Fruit fly (Drosophila melanogaster): ENCODE data around the gene CG33178.
A peak's percentile ranks its signal among the peaks of the same experiment; 100 is the strongest.

CG33178 gene

dm6 chrX:15085777-15086510 is 3.3 kb downstream of the CG33178 start, which contains the start of the genes CG15027 and Dbct (continued):
- TF ChIP-seq croc (GFP tag; conservative IDR thresholded peaks at IDR 0.05) (peak; percentile 45), ERR (GFP tag; optimal IDR thresholded peaks at IDR 0.05) (no peak), chm (GFP tag; IDR thresholded peaks at IDR 0.05) (no peak), dmrt11E (tag; optimal IDR thresholded peaks at IDR 0.05) (peak; percentile 75), CG12942 (GFP tag; optimal IDR thresholded peaks at IDR 0.05) (peak; percentile 72), sc (optimal IDR thresholded peaks at IDR 0.05) (no peak), sc (GFP tag; optimal IDR thresholded peaks at IDR 0.05) (no peak), hkb (optimal IDR thresholded peaks at IDR 0.05) (no peak), hkb (GFP tag; IDR thresholded peaks at IDR 0.05) (peak; percentile 52), sima (GFP tag; optimal IDR thresholded peaks at IDR 0.05) (no peak), NfI (GFP tag; optimal IDR thresholded peaks at IDR 0.05) (peak; percentile 55), CG14860 (GFP tag; IDR thresholded peaks at IDR 0.05; ENCODE audit: partially characterized antibody) (0 out of 3 replicates have a peak, but pooled peaks have one; percentile 41), CG4360 (GFP tag; IDR thresholded peaks at IDR 0.05) (no peak), Sry-δ (GFP tag; optimal IDR thresholded peaks at IDR 0.05) (peak; percentile 74), CG43689 (GFP tag; IDR thresholded peaks at IDR 0.05) (no peak), twi (tag; optimal IDR thresholded peaks at IDR 0.05) (peak; percentile 75), hth (optimal IDR thresholded peaks at IDR 0.05) (no peak), Tbp (GFP tag; optimal IDR thresholded peaks at IDR 0.05) (no peak), CG17802 (tag; optimal IDR thresholded peaks at IDR 0.05) (no peak), ems (GFP tag; optimal IDR thresholded peaks at IDR 0.05) (no peak), Jarid2 (GFP tag; optimal IDR thresholded peaks at IDR 0.05) (no peak), Max (GFP tag; optimal IDR thresholded peaks at IDR 0.05) (peak; percentile 83), Aef1 (GFP tag; IDR thresholded peaks at IDR 0.05) (peak; percentile 64), Blimp-1 (GFP tag; optimal IDR thresholded peaks at IDR 0.05) (peak; percentile 47), psq (GFP tag; optimal IDR thresholded peaks at IDR 0.05) (peak; percentile 28), pnt (GFP tag; optimal IDR thresholded peaks at IDR 0.05) (no peak), run (tag; optimal IDR thresholded peaks at IDR 0.05) (no peak), tin (GFP tag; optimal IDR thresholded peaks at IDR 0.05) (peak; percentile 57), Lim3 (GFP tag; IDR thresholded peaks at IDR 0.05) (no peak), Ets97D (GFP tag; optimal IDR thresholded peaks at IDR 0.05) (no peak), kah (GFP tag; optimal IDR thresholded peaks at IDR 0.05) (peak; percentile 30), lov (optimal IDR thresholded peaks at IDR 0.05) (no peak), lov (GFP tag; IDR thresholded peaks at IDR 0.05) (no peak), HLH4C (GFP tag; IDR thresholded peaks at IDR 0.05; ENCODE audit: partially characterized antibody) (peak; percentile 62; the same call in 2 of the 3 replicates), esg (GFP tag; conservative IDR thresholded peaks at IDR 0.05) (peak; percentile 44), CG6654 (GFP tag; optimal IDR thresholded peaks at IDR 0.05) (no peak), p53 (GFP tag; optimal IDR thresholded peaks at IDR 0.05) (no peak), prd (optimal IDR thresholded peaks at IDR 0.05) (no peak), prd (GFP tag; IDR thresholded peaks at IDR 0.05) (peak; percentile 79), Gug (GFP tag; IDR thresholded peaks at IDR 0.05) (0 out of 4 replicates have a peak, but pooled peaks have one; percentile 43), Poxn (GFP tag; IDR thresholded peaks at IDR 0.05) (0 out of 2 replicates have a peak, but pooled peaks have one; percentile 20), ci (GFP tag; IDR thresholded peaks at IDR 0.05) (peak; percentile 71; the same call in 2 of the 3 replicates), Usf (GFP tag; optimal IDR thresholded peaks at IDR 0.05) (no peak), CG9215 (GFP tag; IDR thresholded peaks at IDR 0.05) (peak; percentile 68), B-H1 (GFP tag; IDR thresholded peaks at IDR 0.05) (peak; percentile 60), amos (GFP tag; IDR thresholded peaks at IDR 0.05; ENCODE audit: partially characterized antibody) (peak; percentile 54), sug (tag; optimal IDR thresholded peaks at IDR 0.05) (peak; percentile 73), Drgx (GFP tag; IDR thresholded peaks at IDR 0.05) (peak; percentile 30; the same call in 1 of the 2 replicates), sens (GFP tag) (peak; percentile 6), Bgb (GFP tag; IDR thresholded peaks at IDR 0.05; ENCODE audit: partially characterized antibody) (peak; percentile 40; the same call in 1 of the 2 replicates), tio (GFP tag; optimal IDR thresholded peaks at IDR 0.05) (peak; percentile 24), CG4404 (GFP tag; IDR thresholded peaks at IDR 0.05) (peak; percentile 59)

Data from whole organism, embryonic.